Worm (Caenorhabditis elegans) whole organism, L3 larva: ENCODE measurements around the gene chil-3.

ENCODE experiments used
- R02D3.7 ChIP-seq: fragments of 150-350 bp; optimal IDR thresholded peaks from 2 replicates; lab custom pipeline; 2014; ENCODE audit warnings: missing biosample characterization, missing genetic modification characterization
- ZK546.5 ChIP-seq: sonication (generic microtip); optimal IDR thresholded peaks from 2 replicates; lab custom pipeline; 2017; ENCODE audit warnings: missing biosample characterization, missing genetic modification characterization
- aly-2 ChIP-seq: fragments of 150-350 bp; optimal IDR thresholded peaks from 2 replicates; lab custom pipeline; 2014; ENCODE audit warnings: missing biosample characterization, missing genetic modification characterization
- ama-1 ChIP-seq: fragments of 150-350 bp; optimal IDR thresholded peaks from 2 replicates; lab custom pipeline; 2018
- ceh-16 ChIP-seq: sonication (generic microtip); optimal IDR thresholded peaks from 2 replicates; lab custom pipeline; 2017; ENCODE audit warnings: missing biosample characterization, missing genetic modification characterization
- ceh-28 ChIP-seq: fragments of 150-350 bp; optimal IDR thresholded peaks from 2 replicates; lab custom pipeline; 2014; ENCODE audit warnings: missing biosample characterization, missing genetic modification reagents, missing genetic modification characterization
- ceh-82 ChIP-seq: fragments of 150-350 bp; optimal IDR thresholded peaks from 2 replicates; lab custom pipeline; 2014; ENCODE audit warnings: missing biosample characterization, missing genetic modification characterization
- daf-12 ChIP-seq: fragments of 150-350 bp; optimal IDR thresholded peaks from 2 replicates; lab custom pipeline; 2014; ENCODE audit warnings: missing biosample characterization, missing genetic modification reagents, missing genetic modification characterization
- egl-27 ChIP-seq: sonication (generic microtip); optimal IDR thresholded peaks from 4 replicates; lab custom pipeline; 2017; ENCODE audit warnings: missing biosample characterization, missing genetic modification reagents, missing genetic modification characterization
- elt-1 ChIP-seq: fragments of 150-350 bp; optimal IDR thresholded peaks from 2 replicates; lab custom pipeline; 2014; ENCODE audit warnings: missing biosample characterization, missing genetic modification characterization
- elt-2 ChIP-seq: sonication (generic microtip); optimal IDR thresholded peaks from 2 replicates; lab custom pipeline; 2016; ENCODE audit warnings: missing genetic modification reagents, mild to moderate bottlenecking, missing genetic modification characterization, missing compliant biosample characterization
- elt-3 ChIP-seq, 3 experiments: fragments of 150-350 bp in 1 of 3; sonication (generic microtip) in 2 of 3; optimal IDR thresholded peaks; 2 replicates in 2 of 3; 4 replicates in 1 of 3; lab custom pipeline; 2014 to 2017; ENCODE audit warnings: missing biosample characterization in 3 of 3, missing genetic modification characterization in 3 of 3
- eor-1 ChIP-seq, 2 experiments: fragments of 150-350 bp; optimal IDR thresholded peaks; 2 replicates each; lab custom pipeline; 2014 to 2018; ENCODE audit warnings: missing biosample characterization in 2 of 2, missing genetic modification characterization in 2 of 2
- fkh-2 ChIP-seq: fragments of 150-350 bp; optimal IDR thresholded peaks from 2 replicates; lab custom pipeline; 2014; ENCODE audit warnings: missing biosample characterization, missing genetic modification reagents, missing genetic modification characterization
- fos-1 ChIP-seq: fragments of 150-350 bp; optimal IDR thresholded peaks from 2 replicates; lab custom pipeline; 2014; ENCODE audit warnings: missing biosample characterization, missing genetic modification characterization
- hmg-11 ChIP-seq: sonication (generic microtip); optimal IDR thresholded peaks from 2 replicates; lab custom pipeline; 2016; ENCODE audit warnings: missing genetic modification characterization, missing compliant biosample characterization
- jun-1 ChIP-seq: fragments of 150-350 bp; optimal IDR thresholded peaks from 2 replicates; lab custom pipeline; 2014; ENCODE audit warnings: missing biosample characterization, missing genetic modification reagents, missing genetic modification characterization
- lin-15B ChIP-seq: fragments of 150-350 bp; optimal IDR thresholded peaks from 2 replicates; lab custom pipeline; 2014; ENCODE audit warnings: missing biosample characterization, missing genetic modification characterization
- lin-39 ChIP-seq: fragments of 150-350 bp; optimal IDR thresholded peaks from 2 replicates; lab custom pipeline; 2018; ENCODE audit warnings: missing biosample characterization, missing genetic modification reagents, missing genetic modification characterization
- lsy-12 ChIP-seq: sonication (generic microtip); optimal IDR thresholded peaks from 2 replicates; lab custom pipeline; 2016; ENCODE audit warnings: mild to moderate bottlenecking, missing genetic modification characterization, missing compliant biosample characterization
- mdl-1 ChIP-seq: fragments of 150-350 bp; optimal IDR thresholded peaks from 2 replicates; lab custom pipeline; 2014; ENCODE audit warnings: missing biosample characterization, missing genetic modification characterization
- mml-1 ChIP-seq: fragments of 150-350 bp; sonication (generic microtip); optimal IDR thresholded peaks from 3 replicates; lab custom pipeline; 2014; ENCODE audit warnings: missing biosample characterization, missing genetic modification characterization
- nhr-11 ChIP-seq: fragments of 150-350 bp; optimal IDR thresholded peaks from 2 replicates; lab custom pipeline; 2014; ENCODE audit warnings: missing biosample characterization, missing genetic modification characterization
- nhr-23 ChIP-seq: fragments of 150-350 bp; optimal IDR thresholded peaks from 2 replicates; lab custom pipeline; 2014; ENCODE audit warnings: missing biosample characterization, missing genetic modification reagents, missing genetic modification characterization
- nhr-237 ChIP-seq: fragments of 150-350 bp; optimal IDR thresholded peaks from 2 replicates; lab custom pipeline; 2014; ENCODE audit warnings: missing biosample characterization, missing genetic modification characterization
- nhr-28 ChIP-seq: fragments of 150-350 bp; optimal IDR thresholded peaks from 2 replicates; lab custom pipeline; 2014; ENCODE audit warnings: missing biosample characterization, missing genetic modification characterization
- nhr-43 ChIP-seq: sonication (generic microtip); optimal IDR thresholded peaks from 2 replicates; lab custom pipeline; 2016; ENCODE audit warnings: mild to moderate bottlenecking, missing genetic modification characterization, missing compliant biosample characterization; ENCODE audit not compliant: poor library complexity, severe bottlenecking
- nhr-76 ChIP-seq: fragments of 150-350 bp; sonication (generic microtip); optimal IDR thresholded peaks from 5 replicates; lab custom pipeline; 2014; ENCODE audit warnings: missing biosample characterization, missing genetic modification characterization
- nhr-77 ChIP-seq: fragments of 150-350 bp; optimal IDR thresholded peaks from 2 replicates; lab custom pipeline; 2014; ENCODE audit warnings: missing biosample characterization, missing genetic modification characterization
- pha-4 ChIP-seq: fragments of 150-350 bp; optimal IDR thresholded peaks from 2 replicates; lab custom pipeline; 2014; ENCODE audit warnings: missing biosample characterization, missing genetic modification reagents, missing genetic modification characterization
- pqm-1 ChIP-seq: fragments of 150-350 bp; optimal IDR thresholded peaks from 2 replicates; lab custom pipeline; 2017; ENCODE audit warnings: missing biosample characterization, missing genetic modification characterization, inconsistent platforms
- snpc-4 ChIP-seq: fragments of 150-350 bp; optimal IDR thresholded peaks from 2 replicates; lab custom pipeline; 2014; ENCODE audit warnings: missing biosample characterization, missing genetic modification characterization
- unc-39 ChIP-seq: sonication (generic microtip); optimal IDR thresholded peaks from 4 replicates; lab custom pipeline; 2017; ENCODE audit warnings: missing biosample characterization, missing genetic modification characterization
- ztf-11 ChIP-seq: fragments of 150-350 bp; optimal IDR thresholded peaks from 2 replicates; lab custom pipeline; 2014; ENCODE audit warnings: missing biosample characterization, missing genetic modification characterization
- ztf-4 ChIP-seq: fragments of 150-350 bp; optimal IDR thresholded peaks from 2 replicates; lab custom pipeline; 2014; ENCODE audit warnings: missing biosample characterization, missing genetic modification characterization

Gene chil-3

ce11 chrII:9833855-9834254, 27.4 kb downstream of the chil-3 start, which contains the start of gene ZK938.3:
Gene ZK938.3, minus strand, starts transcription at chrII:9833955.
- no peak for TF ChIP-seq ama-1
- no peak for TF ChIP-seq ceh-16
- no peak for TF ChIP-seq mml-1 (tag; lab: Kevin White, UChicago)
- TF ChIP-seq elt-1 (tag; lab: Kevin White, UChicago) = no peak
- TF ChIP-seq daf-12 (tag; lab: Kevin White, UChicago) = no peak
- no peak for TF ChIP-seq nhr-76 (tag; lab: Kevin White, UChicago)
- no peak for TF ChIP-seq eor-1 (tag; optimal IDR thresholded peaks at IDR 0.05; lab: Kevin White, UChicago)
- no peak for TF ChIP-seq nhr-11 (tag; lab: Kevin White, UChicago)
- TF ChIP-seq R02D3.7 = no peak
- TF ChIP-seq nhr-77 (tag; lab: Kevin White, UChicago) = no peak
- TF ChIP-seq jun-1 = no peak
- no peak for TF ChIP-seq ztf-4 (tag; lab: Kevin White, UChicago)

- no peak for TF ChIP-seq aly-2 (tag; lab: Kevin White, UChicago)
- TF ChIP-seq nhr-23 (tag; lab: Kevin White, UChicago) = no peak
- no peak for TF ChIP-seq nhr-43 (tag; lab: Kevin White, UChicago)
- no peak for TF ChIP-seq mdl-1 (tag; lab: Kevin White, UChicago)
- no peak for TF ChIP-seq ztf-11
- no peak for TF ChIP-seq fos-1 (tag; lab: Kevin White, UChicago)
- TF ChIP-seq elt-1 (tag; lab: Kevin White, UChicago) = no peak
- no peak for TF ChIP-seq hmg-11
- no peak for TF ChIP-seq fkh-2 (tag; lab: Kevin White, UChicago)
- TF ChIP-seq elt-3 (tag; optimal IDR thresholded peaks at IDR 0.05; lab: Kevin White, UChicago) = no peak
Measured at ce11 chrII:9831033-9831432, 30.3 kb downstream of the chil-3 start, which contains the start of gene ZK938.12. Gene ZK938.12, plus strand, starts transcription at chrII:9831333.

- TF ChIP-seq nhr-76 (tag; lab: Kevin White, UChicago) (no peak), elt-1 (tag; lab: Kevin White, UChicago) (no peak), mml-1 (tag; lab: Kevin White, UChicago) (no peak), ceh-28 (tag; lab: Kevin White, UChicago) (no peak), nhr-23 (tag; lab: Kevin White, UChicago) (no peak), pha-4 (tag; lab: Kevin White, UChicago) (no peak)
Measured at ce11 chrII:9829108-9829507, 32.2 kb downstream of the chil-3 start, which contains the start of gene ZK938.1. Gene ZK938.1, plus strand, starts transcription at chrII:9829408.

ce11 chrII:9828502-9828901, 32.8 kb downstream of the chil-3 start:
- no peak for TF ChIP-seq lin-39
- no peak for TF ChIP-seq nhr-77 (tag; lab: Kevin White, UChicago)
- no peak for TF ChIP-seq ZK546.5
- TF ChIP-seq lsy-12 (tag; lab: Kevin White, UChicago) = no peak
- no peak for TF ChIP-seq mdl-1 (tag; lab: Kevin White, UChicago)
- TF ChIP-seq ztf-11 = no peak
- TF ChIP-seq snpc-4 = no peak
- no peak for TF ChIP-seq R02D3.7
- no peak for TF ChIP-seq fkh-2 (tag; lab: Kevin White, UChicago)
- no peak for TF ChIP-seq lin-15B (tag; lab: Kevin White, UChicago)
- no peak for TF ChIP-seq eor-1 (tag; optimal IDR thresholded peaks at IDR 0.05; lab: Kevin White, UChicago)
- TF ChIP-seq elt-3 (tag; optimal IDR thresholded peaks at IDR 0.05; lab: Kevin White, UChicago) = no peak
- TF ChIP-seq, all 47 proteins: peak for 0

- TF ChIP-seq aly-2 (tag; lab: Kevin White, UChicago) = no peak
- TF ChIP-seq ztf-4 (tag; lab: Kevin White, UChicago) = no peak
- TF ChIP-seq nhr-237 = no peak
- no peak for TF ChIP-seq mml-1 (tag; lab: Kevin White, UChicago)
- no peak for TF ChIP-seq pqm-1 (tag; lab: Kevin White, UChicago)
- TF ChIP-seq ZK546.5 = no peak
- TF ChIP-seq nhr-28 (tag; lab: Kevin White, UChicago) = no peak
- TF ChIP-seq egl-27 = no peak
- TF ChIP-seq unc-39 (tag; lab: Kevin White, UChicago) = no peak
- TF ChIP-seq fos-1 (tag; lab: Kevin White, UChicago) = no peak
- TF ChIP-seq elt-2 (tag; lab: Kevin White, UChicago) = no peak
- TF ChIP-seq nhr-76 (tag; lab: Kevin White, UChicago) = no peak
- no peak for TF ChIP-seq ztf-11
- no peak for TF ChIP-seq jun-1
- no peak for TF ChIP-seq ceh-82 (tag; lab: Kevin White, UChicago)
- no peak for TF ChIP-seq daf-12 (tag; lab: Kevin White, UChicago)
Measured at ce11 chrII:9827852-9828251, 33.4 kb downstream of the chil-3 start, which contains the start of gene eyg-1. Gene eyg-1, minus strand, starts transcription at chrII:9827952.
